Fruit fly (Drosophila melanogaster) whole organism: Measurements from ENCODE around the gene Sgs5.

Experiments
- CG8478 ChIP-seq: fragments of >200 bp; optimal IDR thresholded peaks from 2 replicates; lab custom pipeline; 2018; ENCODE audit warnings: inconsistent platforms
- Dll ChIP-seq: fragments of >200 bp; optimal IDR thresholded peaks from 2 replicates; lab custom pipeline; 2017
- EcR ChIP-seq, 2 experiments: fragments of >200 bp; optimal IDR thresholded peaks; 2 replicates each; lab custom pipeline; 2017; ENCODE audit warnings: missing biosample characterization in 2 of 2, missing genetic modification characterization in 2 of 2, missing genetic modification reagents in 2 of 2
- pan ChIP-seq: fragments of >200 bp; optimal IDR thresholded peaks from 2 replicates; lab custom pipeline; 2017
- psq ChIP-seq: fragments of >200 bp; optimal IDR thresholded peaks from 2 replicates; lab custom pipeline; 2017
- usp ChIP-seq: fragments of >200 bp; optimal IDR thresholded peaks from 2 replicates; lab custom pipeline; 2017; ENCODE audit warnings: missing biosample characterization, missing genetic modification characterization, mixed read lengths

Gene Sgs5

DNA sequence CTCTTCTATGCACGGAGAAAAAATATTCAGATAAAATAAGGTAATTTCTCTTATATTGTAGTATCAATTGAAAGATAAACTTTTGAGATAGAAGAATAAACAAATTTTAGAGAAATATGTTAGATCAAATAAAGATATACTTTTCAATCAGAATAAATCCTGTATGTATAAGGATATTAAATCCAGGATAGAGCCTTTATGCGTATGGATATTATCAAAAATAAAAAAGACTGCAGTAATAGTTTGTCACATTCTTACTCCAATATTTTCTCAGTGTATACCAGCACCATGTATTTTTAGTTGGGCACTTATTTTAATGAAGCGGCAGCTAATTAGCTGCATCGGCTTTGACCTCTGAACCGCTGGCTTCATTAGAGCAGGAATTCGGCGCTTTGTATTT, 3.3 kb upstream of the Sgs5 start:
- TF ChIP-seq Dll (lab: Kevin White, UChicago) (no peak), pan (no peak), usp (GFP tag; lab: Kevin White, UChicago) (no peak), CG8478 (no peak), EcR (GFP tag; optimal IDR thresholded peaks at IDR 0.05; lab: Kevin White, UChicago) (no peak), psq (lab: Kevin White, UChicago) (no peak)

DNA sequence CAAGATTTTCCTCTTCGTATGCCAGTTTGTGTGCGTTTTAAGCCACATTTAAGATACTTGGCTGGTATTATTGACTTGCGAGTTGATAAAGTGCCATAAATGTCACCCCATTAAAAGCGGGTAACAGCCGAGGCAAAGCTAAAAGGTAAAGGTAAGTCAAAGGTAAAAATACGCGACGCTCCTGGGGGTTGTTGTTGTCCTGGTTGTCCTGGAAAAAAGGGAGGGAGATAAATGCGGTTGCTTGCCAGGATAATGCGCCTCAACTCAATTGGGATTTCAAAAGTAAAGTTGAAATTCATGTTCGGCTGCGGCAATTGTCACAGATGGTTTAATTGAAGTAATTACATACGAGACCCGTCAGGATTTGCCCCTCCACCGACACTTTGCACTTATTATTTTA, 1.7 kb upstream of the Sgs5 start:
- TF ChIP-seq Dll (lab: Kevin White, UChicago) (no peak), usp (GFP tag; lab: Kevin White, UChicago) (no peak), psq (lab: Kevin White, UChicago) (no peak), pan (no peak), CG8478 (no peak), EcR (GFP tag; optimal IDR thresholded peaks at IDR 0.05; lab: Kevin White, UChicago) (no peak)

DNA sequence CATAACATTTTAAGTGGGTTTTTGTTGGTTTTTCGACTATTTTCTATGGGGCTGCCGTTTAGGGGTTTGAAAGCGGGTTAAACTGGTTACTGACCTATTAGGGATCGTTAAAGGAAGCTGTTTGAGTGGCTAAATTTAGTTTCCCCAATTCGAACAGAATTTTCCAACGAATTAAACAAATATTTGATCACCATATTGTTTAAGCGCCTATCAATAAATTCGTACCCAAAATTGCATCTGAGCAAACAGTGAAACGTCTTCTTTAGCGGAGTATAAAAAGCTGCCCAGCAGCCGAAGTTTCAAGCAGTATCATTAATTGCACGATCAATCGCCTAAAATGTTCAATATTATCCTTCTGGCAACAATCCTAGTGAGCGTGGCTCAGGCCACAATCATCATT, 1.1 kb upstream of the Sgs5 start, which contains the start of gene Sgs5bis:
Gene Sgs5bis (plus strand): TSS at position 301 of the 400 bp plus-strand sequence.
- no peak for TF ChIP-seq psq (lab: Kevin White, UChicago)
- no peak for TF ChIP-seq EcR (GFP tag; optimal IDR thresholded peaks at IDR 0.05; lab: Kevin White, UChicago)
- no peak for TF ChIP-seq pan
- no peak for TF ChIP-seq Dll (lab: Kevin White, UChicago)
- TF ChIP-seq CG8478: no peak
- no peak for TF ChIP-seq usp (GFP tag; lab: Kevin White, UChicago)

DNA sequence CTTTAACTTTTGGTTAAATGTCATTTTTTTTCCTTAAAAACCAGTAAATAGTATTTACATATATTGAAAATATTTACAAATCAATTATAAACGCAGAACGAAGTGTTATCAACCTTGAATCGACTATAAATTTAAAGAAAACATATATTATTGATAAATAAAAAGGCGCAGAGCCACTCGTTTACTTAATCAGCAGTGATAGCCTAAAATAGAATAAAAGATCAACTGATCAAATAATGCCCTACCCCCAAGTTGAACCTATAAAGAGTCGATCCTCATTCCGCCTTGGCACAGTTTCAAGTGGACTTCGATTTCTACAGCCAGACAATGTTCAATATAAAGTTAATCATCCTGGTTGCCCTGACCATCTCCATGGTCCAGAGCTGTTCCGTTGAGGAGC, 1.1 kb downstream of the Sgs5 start, which contains the start of gene CG7606:
Gene CG7606 (plus strand): TSS at position 301 of the 400 bp plus-strand sequence.
- no peak for TF ChIP-seq usp (GFP tag; lab: Kevin White, UChicago)
- TF ChIP-seq EcR (GFP tag; optimal IDR thresholded peaks at IDR 0.05; lab: Kevin White, UChicago): no peak
- no peak for TF ChIP-seq Dll (lab: Kevin White, UChicago)
- TF ChIP-seq CG8478: no peak
- no peak for TF ChIP-seq psq (lab: Kevin White, UChicago)
- TF ChIP-seq pan: no peak

DNA sequence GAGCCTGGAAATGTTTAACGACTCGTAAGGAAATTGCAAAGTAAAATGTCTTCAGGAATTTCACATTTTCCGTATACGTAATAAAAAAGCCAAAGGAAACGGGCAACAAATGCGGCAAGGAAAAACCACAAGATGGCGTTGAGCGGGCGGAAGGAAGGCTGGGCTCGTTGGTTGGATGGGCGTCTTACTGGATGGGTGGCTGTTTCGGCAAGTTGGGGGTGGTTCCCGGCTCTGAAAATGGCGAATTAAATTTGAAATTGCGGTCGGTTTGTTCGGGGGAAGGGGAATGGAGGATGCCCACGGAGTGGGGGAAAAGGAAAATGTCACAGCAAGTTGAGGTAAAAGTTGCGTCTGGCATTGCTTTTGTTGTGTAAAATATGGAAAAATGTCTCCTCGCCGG, 4.5 kb downstream of the Sgs5 start:
- TF ChIP-seq pan (no peak), Dll (lab: Kevin White, UChicago) (no peak), usp (GFP tag; lab: Kevin White, UChicago) (no peak), psq (lab: Kevin White, UChicago) (no peak), CG8478 (no peak), EcR (GFP tag; optimal IDR thresholded peaks at IDR 0.05; lab: Kevin White, UChicago) (no peak)

DNA sequence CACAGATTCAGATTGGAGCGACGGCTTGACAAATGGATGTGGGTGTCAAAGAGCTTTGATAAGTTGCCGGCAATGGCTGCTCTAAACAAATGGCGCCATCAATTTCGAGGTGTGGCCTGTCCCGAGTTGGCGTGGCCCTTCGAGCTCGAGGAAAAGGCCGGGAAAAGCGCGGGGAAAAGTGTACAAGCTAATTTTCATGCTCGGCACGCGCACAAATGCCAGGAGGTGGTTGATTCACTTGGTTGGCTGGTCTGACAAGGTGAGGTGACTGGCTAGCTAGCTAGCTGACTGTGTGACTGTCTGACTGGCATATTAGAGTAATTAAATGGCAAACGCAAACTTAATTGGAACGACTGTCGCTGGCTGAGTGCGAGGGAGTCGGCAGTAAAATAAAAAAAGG, 6.7 kb downstream of the Sgs5 start:
- TF ChIP-seq CG8478 (no peak), Dll (lab: Kevin White, UChicago) (no peak), pan (no peak), psq (lab: Kevin White, UChicago) (no peak)

DNA sequence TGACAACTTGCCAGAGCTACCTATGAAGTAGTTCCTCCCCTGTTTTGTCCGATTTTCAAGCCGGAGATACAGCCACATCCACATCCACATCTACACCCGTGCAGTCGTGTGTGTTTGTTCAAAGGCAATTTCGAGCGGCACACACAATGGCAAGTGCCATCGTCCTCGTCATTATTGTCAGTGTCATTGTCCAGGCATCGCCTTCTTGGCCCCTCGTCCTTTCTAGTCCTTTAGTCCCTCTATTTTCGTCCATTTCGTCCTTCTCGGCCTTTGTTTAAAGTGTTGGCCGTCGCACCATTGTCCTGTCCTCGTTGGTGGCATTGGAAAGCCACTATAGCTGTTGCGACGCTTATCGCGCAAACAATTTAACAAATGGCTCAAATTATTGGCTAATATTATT, 7.8 kb downstream of the Sgs5 start:
- TF ChIP-seq pan (no peak), psq (lab: Kevin White, UChicago) (no peak), EcR (GFP tag; optimal IDR thresholded peaks at IDR 0.05; lab: Kevin White, UChicago) (no peak), CG8478 (no peak), usp (GFP tag; lab: Kevin White, UChicago) (no peak), Dll (lab: Kevin White, UChicago) (no peak)

DNA sequence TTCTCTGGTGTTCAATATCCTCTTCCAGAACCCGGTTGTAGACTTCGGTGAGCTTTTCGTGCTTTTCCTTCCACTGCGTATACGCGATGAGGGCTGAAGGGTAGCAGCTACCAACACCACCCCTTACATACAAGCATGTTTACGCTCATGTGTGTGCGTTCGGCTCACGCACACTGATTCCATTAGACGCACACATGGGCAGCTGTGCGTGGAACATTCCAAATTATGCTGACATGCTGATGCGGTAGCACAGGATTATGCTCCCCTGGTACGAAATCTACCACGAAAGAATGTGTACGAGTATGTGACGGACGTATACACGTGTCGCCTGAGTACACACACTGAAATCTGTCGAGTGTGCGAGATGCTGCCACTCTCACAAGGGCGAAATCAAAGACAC, 8.6 kb downstream of the Sgs5 start:
- no peak for TF ChIP-seq usp (GFP tag; lab: Kevin White, UChicago)
- TF ChIP-seq pan: no peak
- no peak for TF ChIP-seq EcR (GFP tag; optimal IDR thresholded peaks at IDR 0.05; lab: Kevin White, UChicago)
- TF ChIP-seq psq (lab: Kevin White, UChicago): no peak
- no peak for TF ChIP-seq Dll (lab: Kevin White, UChicago)
- TF ChIP-seq CG8478: no peak

DNA sequence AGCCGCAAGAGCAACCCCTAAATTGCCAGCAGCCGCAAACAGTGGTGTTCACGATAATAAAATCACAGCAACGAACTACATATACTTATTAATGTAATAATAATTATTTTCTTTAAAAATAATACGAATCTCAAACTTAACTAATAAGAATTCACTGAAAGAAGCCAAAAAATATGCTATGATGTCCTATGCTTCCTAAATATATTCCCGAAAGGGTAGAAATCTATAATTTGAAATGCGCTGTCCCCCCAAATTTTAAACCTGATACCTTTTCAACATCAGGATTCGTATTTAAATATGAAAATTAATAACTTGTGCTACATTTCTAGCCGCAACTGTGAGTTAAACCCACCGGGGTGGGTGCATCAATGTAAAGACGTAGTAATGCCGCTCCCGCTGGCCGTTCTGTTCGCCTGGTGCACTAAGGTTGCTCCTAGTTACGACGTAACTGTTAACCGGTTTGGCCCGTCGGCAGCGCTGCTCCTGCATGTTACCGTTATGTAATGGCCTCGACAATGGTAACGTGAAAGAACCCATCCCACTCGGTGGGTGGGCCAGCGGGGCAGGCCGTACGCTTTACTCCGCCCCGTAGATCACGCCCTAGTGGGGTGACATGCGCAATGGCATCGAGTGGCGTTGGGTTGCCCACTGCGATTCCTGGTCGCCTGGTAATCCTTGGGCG, 9.2 kb downstream of the Sgs5 start:
- TF ChIP-seq Dll (lab: Kevin White, UChicago) (no peak), usp (GFP tag; lab: Kevin White, UChicago) (no peak), EcR (GFP tag; optimal IDR thresholded peaks at IDR 0.05; lab: Kevin White, UChicago) (no peak), psq (lab: Kevin White, UChicago) (no peak), pan (no peak), CG8478 (no peak)

DNA sequence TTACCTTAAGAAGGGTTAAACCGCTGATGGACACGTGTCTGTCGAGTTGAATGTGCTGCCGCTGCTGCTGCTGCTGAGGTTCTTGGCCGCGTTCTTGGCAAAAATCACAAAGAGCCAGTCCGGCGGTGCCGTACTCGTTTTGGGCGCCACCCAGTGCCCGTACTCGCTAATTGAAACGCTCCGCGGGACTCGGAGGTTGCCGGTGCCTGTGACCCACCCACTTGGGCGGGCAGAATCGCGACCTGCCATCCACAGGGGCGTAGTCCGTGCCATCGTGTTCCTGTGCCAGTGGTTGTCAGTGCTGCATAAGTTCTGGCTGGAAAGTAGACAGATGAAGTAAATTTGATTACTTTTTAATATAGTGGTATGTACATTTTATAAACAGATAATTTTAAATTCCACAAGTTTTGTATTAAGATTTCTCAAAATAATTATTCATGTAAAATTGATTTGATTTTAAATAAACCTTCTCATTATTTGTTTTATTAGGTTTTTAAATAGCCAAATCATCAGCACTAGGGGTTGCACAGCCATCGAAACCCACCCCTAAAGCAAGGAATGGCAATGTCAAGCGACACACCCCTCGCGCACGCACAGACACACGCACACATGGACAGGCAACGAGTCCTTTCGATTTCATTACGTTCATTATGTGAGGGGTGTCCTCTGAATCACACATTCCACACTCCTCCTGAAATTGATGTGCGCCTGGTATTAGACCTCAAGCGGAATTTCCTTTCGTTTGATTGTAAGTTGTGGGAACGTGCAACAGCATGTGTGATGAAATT, 9.9 kb downstream of the Sgs5 start:
- TF ChIP-seq Dll (lab: Kevin White, UChicago) (no peak), usp (GFP tag; lab: Kevin White, UChicago) (no peak), psq (lab: Kevin White, UChicago) (no peak), CG8478 (no peak), pan (no peak), EcR (GFP tag; optimal IDR thresholded peaks at IDR 0.05; lab: Kevin White, UChicago) (no peak)

DNA sequence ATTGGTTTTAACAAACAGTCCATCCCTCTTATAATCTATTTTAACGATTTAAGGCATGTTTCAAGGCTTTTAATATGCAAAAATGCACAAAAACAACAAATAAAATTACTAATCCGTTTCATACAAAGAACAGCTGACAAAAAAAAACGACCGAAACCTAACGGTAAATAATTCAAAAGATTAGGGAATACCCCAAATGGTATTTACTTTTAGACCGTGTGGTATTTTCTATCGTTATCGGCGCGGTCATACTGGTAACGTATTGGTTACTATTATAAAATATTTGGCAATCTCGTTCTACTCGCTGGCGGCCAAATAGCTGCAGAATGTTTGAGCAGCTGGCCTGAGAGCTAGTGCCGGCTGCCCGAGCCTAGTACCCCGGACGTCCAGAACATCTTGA, 10.7 kb downstream of the Sgs5 start, which contains the start of gene sll:
Gene sll (plus strand): TSS at position 235 of the 400 bp plus-strand sequence.
- TF ChIP-seq usp (GFP tag; lab: Kevin White, UChicago) (no peak), EcR (GFP tag; optimal IDR thresholded peaks at IDR 0.05; lab: Kevin White, UChicago) (no peak), pan (no peak), psq (lab: Kevin White, UChicago) (no peak), CG8478 (no peak), Dll (lab: Kevin White, UChicago) (no peak)

DNA sequence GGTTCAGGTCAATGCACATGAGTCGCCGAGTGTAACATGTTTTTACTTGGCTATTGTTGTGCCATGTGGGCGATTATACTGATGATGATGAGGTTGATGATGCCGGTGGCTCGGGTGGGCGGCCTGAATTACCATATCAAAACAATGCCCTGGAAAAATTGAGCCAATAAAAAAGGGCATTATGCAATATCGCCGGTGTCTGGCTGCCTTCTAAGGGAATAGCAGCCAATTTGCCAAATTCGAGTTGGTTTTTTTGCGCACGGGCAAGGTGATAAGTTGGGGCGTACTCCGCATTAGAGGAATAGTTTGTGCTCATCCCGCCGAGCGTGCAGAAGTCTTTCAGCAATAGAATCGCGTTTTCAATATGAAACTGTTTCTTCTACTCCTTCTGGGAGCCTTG, 13.9 kb downstream of the Sgs5 start, which contains the start of gene CG14329:
Gene CG14329 (plus strand): TSS at position 301 of the 400 bp plus-strand sequence.
- TF ChIP-seq EcR (GFP tag; optimal IDR thresholded peaks at IDR 0.05; lab: Kevin White, UChicago): no peak
- no peak for TF ChIP-seq psq (lab: Kevin White, UChicago)
- TF ChIP-seq Dll (lab: Kevin White, UChicago): no peak
- TF ChIP-seq usp (GFP tag; lab: Kevin White, UChicago): no peak
- TF ChIP-seq pan: no peak
